Worm (Caenorhabditis elegans): ENCODE data around the gene ceh-16.
A peak's percentile ranks its signal among the peaks of the same experiment; 100 is the strongest.

Gene ceh-16

ce11 chrIII:8589195-8589594 is 33.3 kb upstream of the ceh-16 start, which contains the start of gene fip-3:
Gene fip-3 (minus strand): TSS chrIII:8589488.
- TF ChIP-seq dmd-4 (tag; optimal IDR thresholded peaks at IDR 0.05; ENCODE audit: borderline replicate concordance) (no peak), F13H6.1 (tag; optimal IDR thresholded peaks at IDR 0.05) (no peak), unc-3 (GFP tag; conservative IDR thresholded peaks at IDR 0.05) (no peak), unc-3 (tag; optimal IDR thresholded peaks at IDR 0.05) (no peak), ceh-34 (tag; optimal IDR thresholded peaks at IDR 0.05) (no peak), ceh-14 (tag; optimal IDR thresholded peaks at IDR 0.05) (no peak), fkh-10 (GFP tag; optimal IDR thresholded peaks at IDR 0.05) (no peak), ceh-45 (GFP tag; IDR thresholded peaks at IDR 0.05) (no peak), K02D7.2 (tag; optimal IDR thresholded peaks at IDR 0.05) (no peak), gmeb-2 (tag; optimal IDR thresholded peaks at IDR 0.05) (no peak), ttx-3 (tag; optimal IDR thresholded peaks at IDR 0.05) (no peak), elt-4 (tag; optimal IDR thresholded peaks at IDR 0.05) (no peak), ceh-30 (tag; optimal IDR thresholded peaks at IDR 0.05) (no peak), C08G9.2 (tag; optimal IDR thresholded peaks at IDR 0.05) (no peak), tbx-2 (tag; optimal IDR thresholded peaks at IDR 0.05) (no peak)

- TF ChIP-seq nhr-11 (tag; optimal IDR thresholded peaks at IDR 0.05), result no peak
- no peak for TF ChIP-seq fax-1 (tag; optimal IDR thresholded peaks at IDR 0.05)
- no peak for TF ChIP-seq gmeb-2 (tag; optimal IDR thresholded peaks at IDR 0.05)
- TF ChIP-seq ceh-2 (tag; optimal IDR thresholded peaks at IDR 0.05), result no peak
- TF ChIP-seq lim-6 (tag; optimal IDR thresholded peaks at IDR 0.05), result no peak
- TF ChIP-seq pax-1 (tag; optimal IDR thresholded peaks at IDR 0.05), result no peak
- no peak for TF ChIP-seq C08G9.2 (tag; optimal IDR thresholded peaks at IDR 0.05)
- TF ChIP-seq Y22D7AL.16 (tag; optimal IDR thresholded peaks at IDR 0.05), result no peak
- TF ChIP-seq hlh-6 (tag; optimal IDR thresholded peaks at IDR 0.05), result no peak
- TF ChIP-seq rnt-1 (tag; optimal IDR thresholded peaks at IDR 0.05), result no peak
- TF ChIP-seq ceh-6 (GFP tag; optimal IDR thresholded peaks at IDR 0.05), result no peak
These were observed 31.7 kb upstream of the ceh-16 start, which contains the start of gene fipr-16 for ce11 chrIII:8590882-8591281. Gene fipr-16 (minus strand): TSS chrIII:8590982.

ce11 chrIII:8593620-8594019 is 28.9 kb upstream of the ceh-16 start, which contains the start of gene C06E1.7:
Gene C06E1.7 (minus strand): TSS chrIII:8593720.
- TF ChIP-seq zip-5 (tag; optimal IDR thresholded peaks at IDR 0.05) (no peak), unc-3 (GFP tag; conservative IDR thresholded peaks at IDR 0.05) (no peak), unc-3 (tag; optimal IDR thresholded peaks at IDR 0.05) (no peak)

- TF ChIP-seq ref-2 (tag; optimal IDR thresholded peaks at IDR 0.05) (no peak), pha-2 (tag; optimal IDR thresholded peaks at IDR 0.05) (no peak), dve-1 (tag; optimal IDR thresholded peaks at IDR 0.05) (no peak), nhr-11 (tag; optimal IDR thresholded peaks at IDR 0.05) (no peak), sox-2 (GFP tag; IDR thresholded peaks at IDR 0.05) (no peak), odd-2 (tag; optimal IDR thresholded peaks at IDR 0.05) (no peak)
These were observed 28.4 kb upstream of the ceh-16 start for ce11 chrIII:8594088-8594487.

ce11 chrIII:8596692-8597091 is 25.8 kb upstream of the ceh-16 start:
- TF ChIP-seq ceh-31 (tag; optimal IDR thresholded peaks at IDR 0.05) (peak; percentile 0), ceh-24 (tag; optimal IDR thresholded peaks at IDR 0.05) (no peak)

- no peak for TF ChIP-seq sox-2 (GFP tag; IDR thresholded peaks at IDR 0.05)
- no peak for TF ChIP-seq tbx-7 (tag; optimal IDR thresholded peaks at IDR 0.05)
- TF ChIP-seq hlh-8 (tag; optimal IDR thresholded peaks at IDR 0.05), result no peak
- TF ChIP-seq Y22D7AL.16 (tag; optimal IDR thresholded peaks at IDR 0.05), result no peak
- TF ChIP-seq dmd-4 (tag; optimal IDR thresholded peaks at IDR 0.05; ENCODE audit: borderline replicate concordance), result no peak
- no peak for TF ChIP-seq gmeb-2 (tag; optimal IDR thresholded peaks at IDR 0.05)
- TF ChIP-seq ceh-31 (tag; optimal IDR thresholded peaks at IDR 0.05), result no peak
- no peak for TF ChIP-seq nfya-1 (tag; optimal IDR thresholded peaks at IDR 0.05)
- TF ChIP-seq ceh-14 (tag; optimal IDR thresholded peaks at IDR 0.05), result no peak
- no peak for TF ChIP-seq F13H6.1 (tag; optimal IDR thresholded peaks at IDR 0.05)
These were observed 24.8 kb upstream of the ceh-16 start, which contains the start of gene ztf-30 for ce11 chrIII:8597770-8598169. Gene ztf-30 (minus strand): TSS chrIII:8597870.
